Fruit fly (Drosophila melanogaster) whole organism, embryonic: ENCODE data around the gene Zwilch.
A peak's percentile ranks its signal among the peaks of the same experiment; 100 is the strongest.

Source experiments
- Asciz ChIP-seq: fragments of 200-800 bp; sonication (Bioruptor generic); optimal IDR thresholded peaks from 2 replicates; lab custom pipeline; 2017; ENCODE audit warnings: missing biosample characterization, mild to moderate bottlenecking, missing genetic modification characterization, missing genetic modification reagents
- Atf-2 ChIP-seq: fragments of 200-800 bp; sonication (Bioruptor generic); optimal IDR thresholded peaks from 2 replicates; lab custom pipeline; 2016; ENCODE audit warnings: missing biosample characterization, missing genetic modification characterization
- Blimp-1 ChIP-seq: fragments of 200-800 bp; sonication (Bioruptor generic); optimal IDR thresholded peaks from 3 replicates; lab custom pipeline; 2018; ENCODE audit warnings: missing biosample characterization, missing genetic modification characterization, mild to moderate bottlenecking, moderate library complexity, missing genetic modification reagents
- Bteb2 ChIP-seq: fragments of 200-800 bp; sonication (Bioruptor generic); optimal IDR thresholded peaks from 2 replicates; lab custom pipeline; 2016; ENCODE audit warnings: missing biosample characterization, missing genetic modification characterization
- CG10979 ChIP-seq: fragments of 200-800 bp; sonication (Bioruptor generic); optimal IDR thresholded peaks from 2 replicates; lab custom pipeline; 2018; ENCODE audit warnings: missing biosample characterization, mild to moderate bottlenecking, missing genetic modification characterization, moderate library complexity
- CG11398 ChIP-seq: fragments of 200-800 bp; sonication (Bioruptor generic); optimal IDR thresholded peaks from 2 replicates; lab custom pipeline; 2016; ENCODE audit warnings: missing biosample characterization, missing genetic modification characterization
- CG12769 ChIP-seq: fragments of 200-800 bp; sonication (Bioruptor generic); optimal IDR thresholded peaks from 2 replicates; lab custom pipeline; 2019; ENCODE audit warnings: missing biosample characterization, mild to moderate bottlenecking, missing genetic modification characterization, moderate library complexity
- CG14441 ChIP-seq: fragments of 200-800 bp; sonication (Bioruptor generic); IDR thresholded peaks from 2 replicates; pipeline ENCODE4 v1.3.6; 2022; ENCODE audit warnings: missing biosample characterization, missing genetic modification characterization
- CG18011 ChIP-seq: fragments of 200-800 bp; sonication (Bioruptor generic); optimal IDR thresholded peaks from 2 replicates; lab custom pipeline; 2017; ENCODE audit warnings: missing biosample characterization, missing genetic modification characterization, mild to moderate bottlenecking, moderate library complexity, missing genotype
- CG18476 ChIP-seq: fragments of 200-800 bp; sonication (Bioruptor generic); optimal IDR thresholded peaks from 2 replicates; lab custom pipeline; 2016; ENCODE audit warnings: missing biosample characterization, mild to moderate bottlenecking, missing genetic modification characterization
- CG2678 ChIP-seq: fragments of 200-800 bp; sonication (Bioruptor generic); optimal IDR thresholded peaks from 3 replicates; lab custom pipeline; 2019; ENCODE audit warnings: missing biosample characterization, mild to moderate bottlenecking, missing genetic modification characterization, moderate library complexity
- CG4617 ChIP-seq: fragments of 200-800 bp; sonication (Bioruptor generic); optimal IDR thresholded peaks from 3 replicates; lab custom pipeline; 2016; ENCODE audit warnings: missing biosample characterization, missing genetic modification characterization, borderline replicate concordance
- CG6175 ChIP-seq: fragments of 200-800 bp; sonication (Bioruptor generic); IDR thresholded peaks from 3 replicates; pipeline ENCODE4 v1.3.6; 2022; ENCODE audit warnings: missing biosample characterization, missing genetic modification characterization
- CG6654 ChIP-seq: fragments of 200-800 bp; sonication (Bioruptor generic); optimal IDR thresholded peaks from 2 replicates; lab custom pipeline; 2017; ENCODE audit warnings: missing biosample characterization, mild to moderate bottlenecking, missing genetic modification characterization
- CG6765 ChIP-seq: fragments of 200-800 bp; sonication (Bioruptor generic); optimal IDR thresholded peaks from 3 replicates; lab custom pipeline; 2017; ENCODE audit warnings: missing biosample characterization, mild to moderate bottlenecking, missing genetic modification characterization
- Dek ChIP-seq: fragments of 200-800 bp; sonication (Bioruptor generic); optimal IDR thresholded peaks from 3 replicates; lab custom pipeline; 2019; ENCODE audit warnings: missing biosample characterization, mild to moderate bottlenecking, missing genetic modification characterization, moderate library complexity
- HHEX ChIP-seq: fragments of 200-800 bp; sonication (Bioruptor generic); optimal IDR thresholded peaks from 3 replicates; lab custom pipeline; 2017; ENCODE audit warnings: missing biosample characterization, mild to moderate bottlenecking, missing genetic modification characterization, missing genetic modification reagents
- Hey ChIP-seq: fragments of 200-800 bp; sonication (Bioruptor generic); optimal IDR thresholded peaks from 3 replicates; lab custom pipeline; 2018; ENCODE audit warnings: missing biosample characterization, mild to moderate bottlenecking, missing genetic modification characterization
- HmgZ ChIP-seq: fragments of 200-800 bp; sonication (Bioruptor generic); optimal IDR thresholded peaks from 2 replicates; lab custom pipeline; 2018; ENCODE audit warnings: missing biosample characterization, mild to moderate bottlenecking, missing genetic modification characterization
- Hr39 ChIP-seq: fragments of >200 bp; optimal IDR thresholded peaks from 2 replicates; lab custom pipeline; 2017
- Hr51 ChIP-seq, 2 experiments: fragments of 200-800 bp; sonication (Bioruptor generic); optimal IDR thresholded peaks; 2 replicates in 1 of 2; 3 replicates in 1 of 2; lab custom pipeline; 2016 to 2018; ENCODE audit warnings: missing biosample characterization in 2 of 2, missing genetic modification characterization in 2 of 2, mild to moderate bottlenecking in 1 of 2, moderate library complexity in 1 of 2
- Hr78 ChIP-seq, 2 experiments: fragments of 200-800 bp in 1 of 2; fragments of >200 bp in 1 of 2; sonication (Bioruptor generic) in 1 of 2; optimal IDR thresholded peaks; 2 replicates each; lab custom pipeline; 2017 to 2019; ENCODE audit warnings: missing biosample characterization in 2 of 2, missing genetic modification characterization in 2 of 2, mild to moderate bottlenecking in 1 of 2, moderate library complexity in 1 of 2
- NC2β ChIP-seq: fragments of 200-800 bp; sonication (Bioruptor generic); optimal IDR thresholded peaks from 2 replicates; lab custom pipeline; 2016; ENCODE audit warnings: missing biosample characterization, missing genetic modification characterization
- Pdp1 ChIP-seq, 2 experiments: fragments of 200-800 bp; sonication (Bioruptor generic); optimal IDR thresholded peaks; 3 replicates each; lab custom pipeline; 2016; ENCODE audit warnings: missing biosample characterization in 2 of 2, missing genetic modification characterization in 2 of 2, mild to moderate bottlenecking in 1 of 2, moderate library complexity in 1 of 2
- Xrp1 ChIP-seq: fragments of 200-800 bp; sonication (Bioruptor generic); IDR thresholded peaks from 2 replicates; pipeline ENCODE4 v1.3.6; 2022; ENCODE audit warnings: missing biosample characterization, missing genetic modification characterization
- ab ChIP-seq: fragments of 200-800 bp; sonication (Bioruptor generic); optimal IDR thresholded peaks from 2 replicates; lab custom pipeline; 2016; ENCODE audit warnings: missing biosample characterization, missing genetic modification characterization
- br ChIP-seq: fragments of >200 bp; optimal IDR thresholded peaks from 2 replicates; lab custom pipeline; 2017
- bsh ChIP-seq, 2 experiments: fragments of 200-800 bp; sonication (Bioruptor generic); optimal IDR thresholded peaks; 2 replicates each; lab custom pipeline; 2017 to 2018; ENCODE audit warnings: mild to moderate bottlenecking in 2 of 2, missing biosample characterization in 2 of 2, missing genetic modification characterization in 2 of 2, moderate library complexity in 1 of 2
- dpn ChIP-seq, 2 experiments: fragments of 200-800 bp; sonication (Bioruptor generic); optimal IDR thresholded peaks; 3 replicates each; lab custom pipeline; 2016; ENCODE audit warnings: missing biosample characterization in 2 of 2, missing genetic modification characterization in 2 of 2
- en ChIP-seq: fragments of 200-800 bp; sonication (Bioruptor generic); optimal IDR thresholded peaks from 2 replicates; lab custom pipeline; 2016; ENCODE audit warnings: missing biosample characterization, missing genetic modification characterization
- fd64A ChIP-seq: fragments of 200-800 bp; sonication (Bioruptor generic); optimal IDR thresholded peaks from 3 replicates; lab custom pipeline; 2018; ENCODE audit warnings: missing biosample characterization, mild to moderate bottlenecking, missing genetic modification characterization
- gce ChIP-seq: fragments of 200-800 bp; sonication (Bioruptor generic); IDR thresholded peaks from 3 replicates; pipeline ENCODE4 v1.3.6; 2022; ENCODE audit warnings: missing biosample characterization, missing genetic modification characterization
- hb ChIP-seq: fragments of 200-800 bp; sonication (Bioruptor generic); IDR thresholded peaks from 3 replicates; pipeline ENCODE4 v1.3.6; 2022; ENCODE audit warnings: missing biosample characterization, missing genetic modification characterization; ENCODE audit not compliant: partially characterized antibody
- nau ChIP-seq: fragments of 200-800 bp; sonication (Bioruptor generic); optimal IDR thresholded peaks from 3 replicates; lab custom pipeline; 2017; ENCODE audit warnings: missing biosample characterization, mild to moderate bottlenecking, missing genetic modification characterization, missing genetic modification reagents
- pan ChIP-seq, 4 experiments: fragments of >200 bp in 3 of 4; fragments of 200-800 bp in 1 of 4; sonication (Bioruptor generic) in 1 of 4; optimal IDR thresholded peaks in 3 of 4; IDR thresholded peaks in 1 of 4; 2 replicates each; pipeline versions ENCODE4 v1.3.6 to Lab custom; 2017 to 2022; ENCODE audit warnings: missing biosample characterization in 2 of 4, missing genetic modification characterization in 2 of 4, mixed read lengths in 1 of 4
- pzg ChIP-seq: fragments of 200-800 bp; sonication (Bioruptor generic); optimal IDR thresholded peaks from 3 replicates; lab custom pipeline; 2018; ENCODE audit warnings: missing biosample characterization, mild to moderate bottlenecking, missing genetic modification characterization, moderate library complexity
- ranshi ChIP-seq: fragments of 200-800 bp; sonication (Bioruptor generic); IDR thresholded peaks from 2 replicates; pipeline ENCODE4 v1.3.6; 2022; ENCODE audit warnings: missing biosample characterization, missing genetic modification characterization
- row ChIP-seq: fragments of 200-800 bp; sonication (Bioruptor generic); IDR thresholded peaks from 3 replicates; pipeline ENCODE4 v1.3.6; 2022; ENCODE audit warnings: missing biosample characterization, missing genetic modification characterization
- sc ChIP-seq, 3 experiments: fragments of >200 bp in 2 of 3; fragments of 200-800 bp in 1 of 3; sonication (Bioruptor generic) in 1 of 3; optimal IDR thresholded peaks; 2 replicates in 2 of 3; 3 replicates in 1 of 3; lab custom pipeline; 2017; ENCODE audit warnings: mild to moderate bottlenecking in 1 of 3, missing biosample characterization in 1 of 3, missing genetic modification characterization in 1 of 3, missing genetic modification reagents in 1 of 3
- schlank ChIP-seq: fragments of 200-800 bp; sonication (Bioruptor generic); optimal IDR thresholded peaks from 2 replicates; lab custom pipeline; 2018; ENCODE audit warnings: missing biosample characterization, mild to moderate bottlenecking, missing genetic modification characterization
- ttk ChIP-seq: fragments of 200-800 bp; sonication (Bioruptor generic); IDR thresholded peaks from 2 replicates; pipeline ENCODE4 v2.1.2; 2022; ENCODE audit warnings: missing biosample characterization, missing genetic modification characterization
- unc-4 ChIP-seq: fragments of 200-800 bp; sonication (Bioruptor generic); IDR thresholded peaks from 2 replicates; pipeline ENCODE4 v1.3.6; 2022; ENCODE audit warnings: missing biosample characterization, missing genetic modification characterization; ENCODE audit not compliant: partially characterized antibody
- vfl ChIP-seq: fragments of 200-800 bp; sonication (Bioruptor generic); optimal IDR thresholded peaks from 2 replicates; lab custom pipeline; 2016; ENCODE audit warnings: missing biosample characterization, missing genetic modification characterization
- vvl ChIP-seq: fragments of 200-800 bp; sonication (Bioruptor generic); IDR thresholded peaks from 2 replicates; pipeline ENCODE4 v1.3.6; 2022; ENCODE audit warnings: missing biosample characterization, missing genetic modification characterization
- wdn ChIP-seq: fragments of 200-800 bp; sonication (Bioruptor generic); IDR thresholded peaks from 2 replicates; pipeline ENCODE4 v1.3.6; 2022; ENCODE audit warnings: missing biosample characterization, missing genetic modification characterization
- zen2 ChIP-seq: fragments of 200-800 bp; sonication (Bioruptor generic); IDR thresholded peaks from 3 replicates; pipeline ENCODE4 v1.3.6; 2022; ENCODE audit warnings: missing biosample characterization, missing genetic modification characterization; ENCODE audit not compliant: partially characterized antibody
- zfh1 ChIP-seq: fragments of 200-800 bp; sonication (Bioruptor generic); IDR thresholded peaks from 3 replicates; pipeline ENCODE4 v1.3.6; 2022; ENCODE audit warnings: missing biosample characterization, missing genetic modification characterization
- zfh2 ChIP-seq: fragments of 200-800 bp; sonication (Bioruptor generic); optimal IDR thresholded peaks from 2 replicates; lab custom pipeline; 2016; ENCODE audit warnings: missing biosample characterization, missing genetic modification characterization

Zwilch gene

DNA sequence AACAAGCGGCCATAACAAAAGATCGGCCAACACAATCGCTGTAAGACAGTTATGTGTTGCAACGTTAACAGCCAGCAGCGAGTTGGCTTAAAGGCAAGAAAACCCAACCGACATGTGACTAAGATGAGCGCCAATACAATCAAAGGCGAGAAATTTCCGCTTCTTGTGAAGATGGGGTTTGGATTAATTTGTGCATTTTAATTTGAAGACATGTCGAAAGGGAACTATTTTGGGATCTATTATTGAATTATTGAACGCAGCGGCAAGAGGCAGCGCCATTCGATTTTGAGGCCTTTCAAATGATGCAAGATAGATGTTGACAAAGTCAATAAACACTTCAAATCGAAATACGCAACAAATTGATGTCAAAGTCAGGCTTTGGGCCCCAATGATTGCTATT lies 27.9 kb upstream of the Zwilch start (continued):
- TF ChIP-seq CG6654 (GFP tag; lab: Kevin White, UChicago) (no peak), HHEX (GFP tag; lab: Kevin White, UChicago) (no peak), br (lab: Kevin White, UChicago) (no peak), CG18476 (GFP tag; lab: Kevin White, UChicago) (no peak), CG18011 (GFP tag; lab: Kevin White, UChicago) (no peak), Blimp-1 (GFP tag; lab: Kevin White, UChicago) (no peak), en (no peak), Hr39 (lab: Kevin White, UChicago) (no peak), hb (GFP tag; lab: Robert Waterston, UW) (no peak), CG6175 (GFP tag; lab: Robert Waterston, UW) (no peak)

DNA sequence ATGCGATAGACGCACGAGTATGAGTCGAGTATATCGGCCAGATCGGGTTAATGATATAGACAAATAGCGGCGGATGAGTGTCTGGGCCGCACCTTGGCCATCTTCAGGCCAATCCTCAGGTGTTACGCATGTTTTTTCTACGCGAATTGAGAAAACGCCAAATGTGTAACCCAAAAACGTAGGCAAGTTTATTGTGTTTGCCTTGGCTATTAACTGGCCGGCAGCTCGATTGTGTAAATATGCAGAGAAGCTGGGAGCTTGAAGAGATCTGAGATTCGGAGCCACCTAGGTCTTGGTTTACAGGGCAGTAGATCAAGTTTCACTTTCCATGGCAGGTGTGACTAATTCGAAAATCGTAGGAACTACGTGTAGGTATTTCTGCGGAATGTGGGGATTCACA lies 26.8 kb upstream of the Zwilch start:
- TF ChIP-seq pzg (GFP tag; lab: Kevin White, UChicago) = no peak
- no peak for TF ChIP-seq ab (GFP tag; lab: Kevin White, UChicago)
- TF ChIP-seq CG14441 (GFP tag; lab: Robert Waterston, UW) = no peak
- no peak for TF ChIP-seq CG10979
- no peak for TF ChIP-seq zfh1 (GFP tag; lab: Robert Waterston, UW)
- no peak for TF ChIP-seq zen2 (GFP tag; lab: Robert Waterston, UW)
- no peak for TF ChIP-seq unc-4 (GFP tag; lab: Robert Waterston, UW)
- no peak for TF ChIP-seq schlank (tag; lab: Kevin White, UChicago)
- no peak for TF ChIP-seq pan (optimal IDR thresholded peaks at IDR 0.05; lab: Kevin White, UChicago)
- TF ChIP-seq pan (GFP tag; optimal IDR thresholded peaks at IDR 0.05 in 1 of 2, IDR thresholded peaks at IDR 0.05 in 1 of 2) = no peak
- TF ChIP-seq CG2678 (tag; lab: Kevin White, UChicago) = peak; percentile 16
- TF ChIP-seq nau (GFP tag; lab: Kevin White, UChicago) = no peak
- TF ChIP-seq Asciz (GFP tag; lab: Kevin White, UChicago) = peak; percentile 27
- TF ChIP-seq dpn (GFP tag; optimal IDR thresholded peaks at IDR 0.05; lab: Kevin White, UChicago) = no peak
- TF ChIP-seq Bteb2 (GFP tag; lab: Kevin White, UChicago) = no peak
- TF ChIP-seq Hr78 (GFP tag; optimal IDR thresholded peaks at IDR 0.05; lab: Kevin White, UChicago) = peak in 1 of 2 experiments; percentile 76
- TF ChIP-seq CG11398 (GFP tag; lab: Kevin White, UChicago) = no peak
- TF ChIP-seq HmgZ = no peak
- no peak for TF ChIP-seq bsh (GFP tag; optimal IDR thresholded peaks at IDR 0.05; lab: Kevin White, UChicago)
- TF ChIP-seq Dek = no peak
- no peak for TF ChIP-seq Hey (tag; lab: Kevin White, UChicago)
- TF ChIP-seq NC2β (GFP tag; lab: Kevin White, UChicago) = no peak
- no peak for TF ChIP-seq sc (optimal IDR thresholded peaks at IDR 0.05; lab: Kevin White, UChicago)
- no peak for TF ChIP-seq sc (GFP tag; optimal IDR thresholded peaks at IDR 0.05; lab: Kevin White, UChicago)
- peak; percentile 3 for TF ChIP-seq zfh2 (GFP tag; lab: Kevin White, UChicago)
- TF ChIP-seq vfl (GFP tag; lab: Kevin White, UChicago) = no peak
- no peak for TF ChIP-seq wdn (GFP tag; lab: Robert Waterston, UW)
- TF ChIP-seq CG4617 (GFP tag; lab: Kevin White, UChicago) = no peak
- peak in 1 of 2 experiments; percentile 29 for TF ChIP-seq Pdp1 (GFP tag; optimal IDR thresholded peaks at IDR 0.05; lab: Kevin White, UChicago)
- no peak for TF ChIP-seq gce (GFP tag; lab: Robert Waterston, UW)
- no peak for TF ChIP-seq Hr39 (lab: Kevin White, UChicago)
- TF ChIP-seq row (GFP tag; lab: Robert Waterston, UW) = no peak
- no peak for TF ChIP-seq fd64A (GFP tag; lab: Kevin White, UChicago)
- TF ChIP-seq CG6765 (GFP tag; lab: Kevin White, UChicago) = peak; percentile 20
- no peak for TF ChIP-seq Xrp1 (GFP tag; lab: Robert Waterston, UW)
- no peak for TF ChIP-seq ttk (GFP tag; lab: Robert Waterston, UW)
- TF ChIP-seq Hr51 (GFP tag; optimal IDR thresholded peaks at IDR 0.05; lab: Kevin White, UChicago) = no peak
- peak; percentile 1 for TF ChIP-seq CG12769
- TF ChIP-seq vvl (GFP tag; lab: Robert Waterston, UW) = 0 out of 2 replicates have a peak, but pooled peaks have one; percentile 27
- TF ChIP-seq Atf-2 (GFP tag; lab: Kevin White, UChicago) = no peak
- TF ChIP-seq ranshi = no peak
